Fruit fly (Drosophila melanogaster): ENCODE results near the gene Sec61alpha.

Sec61alpha gene

DNA sequence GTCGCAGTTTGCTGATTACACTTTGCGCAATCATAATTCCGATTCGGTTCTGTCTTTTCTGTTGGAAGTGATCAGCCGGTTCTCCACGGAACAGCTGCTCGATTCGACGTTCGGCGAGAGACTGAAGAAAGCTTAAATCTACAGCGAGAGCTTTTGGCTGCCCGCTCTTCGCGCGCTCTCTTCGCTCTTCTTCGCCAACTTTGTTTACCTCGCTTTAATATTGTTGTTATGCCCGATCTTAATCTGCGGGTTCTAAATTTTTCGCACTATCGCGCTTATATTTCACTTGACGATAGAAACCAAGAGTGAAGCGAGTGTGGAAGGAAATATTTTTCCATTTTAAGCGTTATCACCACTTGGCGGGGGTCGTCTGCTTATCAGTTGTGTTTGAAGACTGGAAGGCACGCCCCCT is 14.0 kb upstream of the Sec61alpha start, which contains the start of gene CG9547:
Gene CG9547, minus strand, starts transcription at position 128 of the 412 bp plus-strand sequence.
- TF ChIP-seq CG6276 (GFP tag; optimal IDR thresholded peaks at IDR 0.05) (no peak), CG4318 (GFP tag; optimal IDR thresholded peaks at IDR 0.05) (no peak), achi (GFP tag; optimal IDR thresholded peaks at IDR 0.05) (no peak), topi (GFP tag; optimal IDR thresholded peaks at IDR 0.05) (no peak), dac (GFP tag; optimal IDR thresholded peaks at IDR 0.05) (no peak), svp (GFP tag) (peak; percentile 88), eg (GFP tag; IDR thresholded peaks at IDR 0.05) (peak; percentile 58; the same call in 2 of the 3 replicates), CG34406 (GFP tag; optimal IDR thresholded peaks at IDR 0.05) (no peak), net (GFP tag; optimal IDR thresholded peaks at IDR 0.05) (peak; percentile 11), dsx (GFP tag; optimal IDR thresholded peaks at IDR 0.05; ENCODE audit: poor library complexity, severe bottlenecking) (peak; percentile 80), ss (GFP tag; optimal IDR thresholded peaks at IDR 0.05) (no peak), Blimp-1 (GFP tag; optimal IDR thresholded peaks at IDR 0.05) (no peak), esn (GFP tag; optimal IDR thresholded peaks at IDR 0.05) (peak; percentile 17), Lpt (GFP tag; optimal IDR thresholded peaks at IDR 0.05) (no peak), Ets21C (GFP tag; optimal IDR thresholded peaks at IDR 0.05) (no peak), CG3032 (tag; optimal IDR thresholded peaks at IDR 0.05) (no peak), Eip78C (GFP tag) (peak; percentile 53), CG15336 (GFP tag; IDR thresholded peaks at IDR 0.05) (peak; percentile 17; the same call in 1 of the 2 replicates), fkh (GFP tag; optimal IDR thresholded peaks at IDR 0.05) (peak; percentile 80), CG3919 (GFP tag; optimal IDR thresholded peaks at IDR 0.05) (peak; percentile 30), fd85E (GFP tag; optimal IDR thresholded peaks at IDR 0.05) (no peak), Gug (GFP tag; IDR thresholded peaks at IDR 0.05) (no peak), Smox (GFP tag; optimal IDR thresholded peaks at IDR 0.05) (no peak), CG8632 (GFP tag; optimal IDR thresholded peaks at IDR 0.05) (no peak), OdsH (GFP tag; optimal IDR thresholded peaks at IDR 0.05) (no peak), vri (GFP tag; optimal IDR thresholded peaks at IDR 0.05) (peak; percentile 52), CG6854 (GFP tag; optimal IDR thresholded peaks at IDR 0.05) (peak; percentile 58), Met (GFP tag; optimal IDR thresholded peaks at IDR 0.05) (no peak), CG6163 (GFP tag; IDR thresholded peaks at IDR 0.05) (peak; percentile 53), pdm3 (GFP tag; optimal IDR thresholded peaks at IDR 0.05) (no peak), Sox14 (GFP tag; optimal IDR thresholded peaks at IDR 0.05) (peak; percentile 14)

DNA sequence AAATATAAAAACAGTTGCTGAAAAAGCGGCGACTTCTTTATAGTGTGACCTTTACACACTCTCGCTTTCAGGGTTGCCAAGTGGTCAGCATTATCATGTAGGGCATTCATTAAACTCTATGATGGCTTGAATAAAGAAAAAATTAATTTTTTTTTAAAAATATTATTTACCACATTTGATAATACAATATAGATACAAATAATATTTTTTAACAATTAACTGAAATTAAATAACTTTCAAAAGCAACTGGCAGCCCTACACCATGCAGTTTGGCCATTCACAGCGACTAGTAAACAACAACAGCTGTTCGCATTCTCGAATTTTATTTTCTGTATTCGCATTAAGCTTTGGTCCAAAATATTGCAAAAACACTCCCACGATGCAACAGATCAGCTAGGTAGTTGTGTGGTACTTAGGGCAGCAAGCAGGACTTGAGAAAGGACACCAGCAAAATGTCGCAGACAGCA is 10.4 kb upstream of the Sec61alpha start, which contains the start of the genes Phf5a and CG31638:
Gene Phf5a, minus strand, starts transcription at position 61 of the 467 bp plus-strand sequence.
Gene CG31638, plus strand, starts transcription at position 279 of the 467 bp plus-strand sequence.
- TF ChIP-seq Met (GFP tag; optimal IDR thresholded peaks at IDR 0.05), result no peak
- no peak for TF ChIP-seq net (GFP tag; optimal IDR thresholded peaks at IDR 0.05)
- TF ChIP-seq Smox (GFP tag; optimal IDR thresholded peaks at IDR 0.05), result no peak
- peak; percentile 86 for TF ChIP-seq CG7368 (GFP tag; optimal IDR thresholded peaks at IDR 0.05)
- TF ChIP-seq cyc (GFP tag; optimal IDR thresholded peaks at IDR 0.05), result peak; percentile 36
- no peak for TF ChIP-seq CG6276 (GFP tag; optimal IDR thresholded peaks at IDR 0.05)
- no peak for TF ChIP-seq Sox15 (GFP tag; optimal IDR thresholded peaks at IDR 0.05)
- peak; percentile 44 for TF ChIP-seq dsx (GFP tag; optimal IDR thresholded peaks at IDR 0.05; ENCODE audit: poor library complexity, severe bottlenecking)
- TF ChIP-seq pdm3 (GFP tag; optimal IDR thresholded peaks at IDR 0.05), result peak; percentile 91
- no peak for TF ChIP-seq Hr39 (GFP tag; optimal IDR thresholded peaks at IDR 0.05)
- peak; percentile 91 for TF ChIP-seq CG11294 (GFP tag; IDR thresholded peaks at IDR 0.05)
- peak; percentile 53 for TF ChIP-seq CG3919 (GFP tag; optimal IDR thresholded peaks at IDR 0.05)
- TF ChIP-seq CG6854 (GFP tag; optimal IDR thresholded peaks at IDR 0.05), result peak; percentile 76
- TF ChIP-seq Ets96B (tag; optimal IDR thresholded peaks at IDR 0.05), result peak; percentile 42
- TF ChIP-seq OdsH (GFP tag; optimal IDR thresholded peaks at IDR 0.05), result peak; percentile 96
- peak; percentile 68 for TF ChIP-seq CG8632 (GFP tag; optimal IDR thresholded peaks at IDR 0.05)
- peak; percentile 74 for TF ChIP-seq achi (GFP tag; optimal IDR thresholded peaks at IDR 0.05)
- peak; percentile 77 for TF ChIP-seq spab (GFP tag; optimal IDR thresholded peaks at IDR 0.05)
- TF ChIP-seq CG8319 (GFP tag; optimal IDR thresholded peaks at IDR 0.05), result peak; percentile 89
- TF ChIP-seq CG15336 (GFP tag; IDR thresholded peaks at IDR 0.05), result peak; percentile 85
- TF ChIP-seq Hr4 (GFP tag; optimal IDR thresholded peaks at IDR 0.05), result no peak
- TF ChIP-seq CG32006 (GFP tag; optimal IDR thresholded peaks at IDR 0.05), result peak; percentile 76
- peak; percentile 16 for TF ChIP-seq topi (GFP tag; optimal IDR thresholded peaks at IDR 0.05)
- peak; percentile 97 for TF ChIP-seq eg (GFP tag; IDR thresholded peaks at IDR 0.05)
- TF ChIP-seq CG8119 (GFP tag; IDR thresholded peaks at IDR 0.05), result peak; percentile 93
- no peak for TF ChIP-seq salr (GFP tag; optimal IDR thresholded peaks at IDR 0.05)
- TF ChIP-seq Sox14 (GFP tag; optimal IDR thresholded peaks at IDR 0.05), result no peak
- TF ChIP-seq lz (GFP tag; optimal IDR thresholded peaks at IDR 0.05), result peak; percentile 92
- peak; percentile 88 for TF ChIP-seq CG10669 (GFP tag; optimal IDR thresholded peaks at IDR 0.05)
- peak; percentile 82 for TF ChIP-seq Ets21C (GFP tag; optimal IDR thresholded peaks at IDR 0.05)
- TF ChIP-seq CG11902 (GFP tag; optimal IDR thresholded peaks at IDR 0.05), result peak; percentile 56
- peak; percentile 98 for TF ChIP-seq Blimp-1 (GFP tag; optimal IDR thresholded peaks at IDR 0.05)
- TF ChIP-seq fd59A (GFP tag; optimal IDR thresholded peaks at IDR 0.05), result peak; percentile 48
- TF ChIP-seq CG3032 (tag; optimal IDR thresholded peaks at IDR 0.05), result peak; percentile 95
- peak; percentile 52 for TF ChIP-seq CG1621 (tag; optimal IDR thresholded peaks at IDR 0.05)
